Fruit fly (Drosophila melanogaster): ENCODE measurements around the gene CG17404.

DNA sequence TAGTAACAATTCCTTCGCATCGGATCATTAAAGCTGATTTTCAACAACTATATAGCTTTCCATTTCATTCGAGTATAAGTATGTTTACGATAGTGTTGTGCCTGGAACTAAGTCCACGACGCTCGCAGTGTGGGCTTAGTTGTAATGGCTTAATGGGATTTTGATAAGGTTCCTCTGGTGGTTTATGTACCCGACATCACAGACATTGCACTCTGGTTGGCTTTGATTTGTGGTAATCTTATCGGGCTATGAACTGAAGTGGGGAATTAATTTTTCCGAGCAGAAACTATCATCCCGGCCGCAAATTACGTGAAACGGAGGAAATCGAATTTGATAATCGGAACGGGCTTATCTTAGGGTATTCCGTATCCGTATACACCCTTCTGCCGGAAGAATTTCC is 13.3 kb downstream of the CG17404 start:
- TF ChIP-seq Pif1A (GFP tag; optimal IDR thresholded peaks at IDR 0.05): no peak
- no peak for TF ChIP-seq CG8159 (tag; optimal IDR thresholded peaks at IDR 0.05)
- no peak for TF ChIP-seq CG17806 (tag; optimal IDR thresholded peaks at IDR 0.05)
- TF ChIP-seq EcR (GFP tag; optimal IDR thresholded peaks at IDR 0.05): no peak
- no peak for TF ChIP-seq CG14655 (GFP tag; optimal IDR thresholded peaks at IDR 0.05)
- no peak for TF ChIP-seq fd96Ca (GFP tag; IDR thresholded peaks at IDR 0.05)
- TF ChIP-seq gl (tag; optimal IDR thresholded peaks at IDR 0.05): no peak
- no peak for TF ChIP-seq CG13204 (GFP tag; optimal IDR thresholded peaks at IDR 0.05)
- no peak for TF ChIP-seq CG4496 (GFP tag; IDR thresholded peaks at IDR 0.05)
- TF ChIP-seq CG9948 (tag; optimal IDR thresholded peaks at IDR 0.05): no peak
- no peak for TF ChIP-seq CG10348 (GFP tag; IDR thresholded peaks at IDR 0.05)
- no peak for TF ChIP-seq CG32121 (GFP tag; IDR thresholded peaks at IDR 0.05)
